Fruit fly (Drosophila melanogaster) whole organism, embryonic: ENCODE data around the gene CG14439.

ENCODE experiments used
- Bgb ChIP-seq: fragments of 200-800 bp; sonication (Bioruptor generic); IDR thresholded peaks from 2 replicates; pipeline ENCODE4 v1.3.6; 2022; ENCODE audit warnings: missing biosample characterization, missing genetic modification characterization; ENCODE audit not compliant: partially characterized antibody
- CG17359 ChIP-seq: fragments of 200-800 bp; sonication (Bioruptor generic); optimal IDR thresholded peaks from 3 replicates; lab custom pipeline; 2018; ENCODE audit warnings: missing biosample characterization, mild to moderate bottlenecking, missing genetic modification characterization, moderate library complexity
- CG18476 ChIP-seq: fragments of 200-800 bp; sonication (Bioruptor generic); optimal IDR thresholded peaks from 2 replicates; lab custom pipeline; 2016; ENCODE audit warnings: missing biosample characterization, mild to moderate bottlenecking, missing genetic modification characterization
- CG2678 ChIP-seq: fragments of 200-800 bp; sonication (Bioruptor generic); optimal IDR thresholded peaks from 3 replicates; lab custom pipeline; 2019; ENCODE audit warnings: missing biosample characterization, mild to moderate bottlenecking, missing genetic modification characterization, moderate library complexity
- CG34376 ChIP-seq: fragments of 200-800 bp; sonication (Bioruptor generic); optimal IDR thresholded peaks from 2 replicates; lab custom pipeline; 2018; ENCODE audit warnings: missing biosample characterization, mild to moderate bottlenecking, missing genetic modification characterization
- Camta ChIP-seq: fragments of 200-800 bp; sonication (Bioruptor generic); optimal IDR thresholded peaks from 2 replicates; lab custom pipeline; 2016; ENCODE audit warnings: missing biosample characterization, missing genetic modification characterization
- Hey ChIP-seq: fragments of 200-800 bp; sonication (Bioruptor generic); optimal IDR thresholded peaks from 3 replicates; lab custom pipeline; 2018; ENCODE audit warnings: missing biosample characterization, mild to moderate bottlenecking, missing genetic modification characterization
- Lpt ChIP-seq: fragments of >200 bp; optimal IDR thresholded peaks from 2 replicates; lab custom pipeline; 2018; ENCODE audit warnings: missing biosample characterization, missing genetic modification characterization
- insv ChIP-seq, 2 experiments: fragments of 200-800 bp; sonication (Bioruptor generic); optimal IDR thresholded peaks; 3 replicates each; lab custom pipeline; 2016 to 2018; ENCODE audit warnings: missing biosample characterization in 2 of 2, missing genetic modification characterization in 2 of 2
- repo ChIP-seq: fragments of 200-800 bp; sonication (Bioruptor generic); optimal IDR thresholded peaks from 2 replicates; lab custom pipeline; 2016; ENCODE audit warnings: missing biosample characterization, missing genetic modification characterization

DNA sequence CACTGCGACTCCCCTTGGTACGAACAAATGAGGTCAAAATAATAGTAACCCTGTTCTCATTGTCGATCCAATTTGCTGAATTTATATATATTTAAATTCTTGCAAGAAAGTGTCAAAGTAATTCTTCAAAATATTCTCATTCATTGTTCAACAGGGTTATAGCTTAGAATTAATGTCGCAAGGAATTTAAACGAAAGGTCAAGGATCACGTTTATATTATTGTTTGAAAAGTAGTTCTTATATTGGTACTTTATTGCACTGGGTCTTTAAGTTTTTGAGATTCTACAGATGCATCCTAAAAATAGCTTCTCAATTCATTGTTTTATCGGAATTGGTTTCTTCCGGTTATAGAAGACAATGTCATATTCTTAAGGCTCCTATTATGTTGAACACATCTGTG lies 43.4 kb upstream of the CG14439 start:
- no peak for TF ChIP-seq Camta (GFP tag; lab: Kevin White, UChicago)
- no peak for TF ChIP-seq repo
- no peak for TF ChIP-seq CG34376 (GFP tag; lab: Kevin White, UChicago)
- TF ChIP-seq insv (GFP tag; optimal IDR thresholded peaks at IDR 0.05; lab: Kevin White, UChicago), result no peak
- no peak for TF ChIP-seq Lpt (GFP tag; lab: Kevin White, UChicago)
- TF ChIP-seq CG17359 (tag; lab: Kevin White, UChicago), result no peak
- TF ChIP-seq CG2678, result no peak
- no peak for TF ChIP-seq Bgb (GFP tag; lab: Robert Waterston, UW)
- TF ChIP-seq Hey (tag; lab: Kevin White, UChicago), result no peak
- no peak for TF ChIP-seq CG18476 (GFP tag; lab: Kevin White, UChicago)
